Fruit fly (Drosophila melanogaster) whole organism, embryonic: ENCODE data around the gene CG43163.

Experiments used
- Ada2b ChIP-seq: fragments of 200-800 bp; sonication (Bioruptor generic); IDR thresholded peaks from 2 replicates; pipeline ENCODE4 v1.3.6; 2022; ENCODE audit warnings: missing biosample characterization, missing genetic modification characterization
- C15 ChIP-seq: fragments of 200-800 bp; sonication (Bioruptor generic); IDR thresholded peaks from 3 replicates; pipeline ENCODE4 v1.3.6; 2022; ENCODE audit warnings: missing biosample characterization, missing genetic modification characterization
- CG10267 ChIP-seq: fragments of 200-800 bp; sonication (Bioruptor generic); optimal IDR thresholded peaks from 2 replicates; lab custom pipeline; 2018; ENCODE audit warnings: missing biosample characterization, mild to moderate bottlenecking, missing genetic modification characterization, moderate library complexity
- CG11456 ChIP-seq: fragments of 200-800 bp; sonication (Bioruptor generic); IDR thresholded peaks from 3 replicates; pipeline ENCODE4 v1.3.6; 2022; ENCODE audit warnings: missing biosample characterization, missing genetic modification characterization
- CG12104 ChIP-seq: fragments of 200-800 bp; sonication (Bioruptor generic); optimal IDR thresholded peaks from 3 replicates; lab custom pipeline; 2016; ENCODE audit warnings: missing biosample characterization, missing genetic modification characterization
- CG14667 ChIP-seq: fragments of 200-800 bp; sonication (Bioruptor generic); IDR thresholded peaks from 2 replicates; pipeline ENCODE4 v1.3.6; 2022; ENCODE audit warnings: missing biosample characterization, missing genetic modification characterization
- CG1603 ChIP-seq: fragments of 200-800 bp; sonication (Bioruptor generic); optimal IDR thresholded peaks from 2 replicates; lab custom pipeline; 2019; ENCODE audit warnings: missing biosample characterization, mild to moderate bottlenecking, missing genetic modification characterization, moderate library complexity
- CG18599 ChIP-seq: fragments of 200-800 bp; sonication (Bioruptor generic); optimal IDR thresholded peaks from 3 replicates; lab custom pipeline; 2017; ENCODE audit warnings: missing biosample characterization, missing genetic modification characterization, mild to moderate bottlenecking, moderate library complexity, missing genetic modification reagents
- CG31365 ChIP-seq: fragments of 200-800 bp; sonication (Bioruptor generic); optimal IDR thresholded peaks from 2 replicates; lab custom pipeline; 2018; ENCODE audit warnings: missing biosample characterization, mild to moderate bottlenecking, missing genetic modification characterization
- CG42726 ChIP-seq: fragments of 200-800 bp; sonication (Bioruptor generic); IDR thresholded peaks from 2 replicates; pipeline ENCODE4 v1.3.6; 2022; ENCODE audit warnings: missing biosample characterization, missing genetic modification characterization; ENCODE audit not compliant: partially characterized antibody
- CG4424 ChIP-seq: fragments of 200-800 bp; sonication (Bioruptor generic); optimal IDR thresholded peaks from 3 replicates; lab custom pipeline; 2016; ENCODE audit warnings: missing biosample characterization, missing genetic modification characterization
- CG4730 ChIP-seq: fragments of 200-800 bp; sonication (Bioruptor generic); IDR thresholded peaks from 2 replicates; pipeline ENCODE4 v1.3.6; 2022; ENCODE audit warnings: missing biosample characterization, missing genetic modification characterization
- CG8388 ChIP-seq: fragments of 200-800 bp; sonication (Bioruptor generic); optimal IDR thresholded peaks from 2 replicates; lab custom pipeline; 2019; ENCODE audit warnings: missing biosample characterization, mild to moderate bottlenecking, missing genetic modification characterization, moderate library complexity
- CG8765 ChIP-seq: fragments of 200-800 bp; sonication (Bioruptor generic); IDR thresholded peaks from 2 replicates; pipeline ENCODE4 v1.3.6; 2022; ENCODE audit warnings: missing biosample characterization, missing genetic modification characterization
- CG9876 ChIP-seq: fragments of 200-800 bp; sonication (Bioruptor generic); optimal IDR thresholded peaks from 2 replicates; lab custom pipeline; 2016; ENCODE audit warnings: missing biosample characterization, missing genetic modification characterization
- CHES-1-like ChIP-seq: fragments of 200-800 bp; sonication (Bioruptor generic); optimal IDR thresholded peaks from 2 replicates; lab custom pipeline; 2016; ENCODE audit warnings: missing biosample characterization, missing genetic modification characterization
- D19B ChIP-seq: fragments of 200-800 bp; sonication (Bioruptor generic); optimal IDR thresholded peaks from 2 replicates; lab custom pipeline; 2017; ENCODE audit warnings: missing biosample characterization, mild to moderate bottlenecking, missing genetic modification characterization
- Dp ChIP-seq: fragments of 200-800 bp; sonication (Bioruptor generic); optimal IDR thresholded peaks from 2 replicates; lab custom pipeline; 2018; ENCODE audit warnings: missing biosample characterization, mild to moderate bottlenecking, missing genetic modification characterization, moderate library complexity
- Hr51 ChIP-seq, 2 experiments: fragments of 200-800 bp; sonication (Bioruptor generic); optimal IDR thresholded peaks; 2 replicates in 1 of 2; 3 replicates in 1 of 2; lab custom pipeline; 2016 to 2018; ENCODE audit warnings: missing biosample characterization in 2 of 2, missing genetic modification characterization in 2 of 2, mild to moderate bottlenecking in 1 of 2, moderate library complexity in 1 of 2
- Kr ChIP-seq: fragments of 200-800 bp; sonication (Bioruptor generic); optimal IDR thresholded peaks from 2 replicates; lab custom pipeline; 2017; ENCODE audit warnings: missing biosample characterization, mild to moderate bottlenecking, missing genetic modification characterization
- MESR4 ChIP-seq: fragments of 200-800 bp; sonication (Bioruptor generic); optimal IDR thresholded peaks from 2 replicates; lab custom pipeline; 2018; ENCODE audit warnings: missing biosample characterization, mild to moderate bottlenecking, missing genetic modification characterization, moderate library complexity
- Myb ChIP-seq: fragments of 200-800 bp; sonication (Bioruptor generic); optimal IDR thresholded peaks from 2 replicates; lab custom pipeline; 2016; ENCODE audit warnings: missing biosample characterization, missing genetic modification characterization
- Nf-YB ChIP-seq: fragments of 200-800 bp; sonication (Bioruptor generic); optimal IDR thresholded peaks from 3 replicates; lab custom pipeline; 2019; ENCODE audit warnings: missing biosample characterization, mild to moderate bottlenecking, missing genetic modification characterization, moderate library complexity
- Opbp ChIP-seq: fragments of 200-800 bp; sonication (Bioruptor generic); IDR thresholded peaks from 3 replicates; pipeline ENCODE4 v1.3.6; 2022; ENCODE audit warnings: missing biosample characterization, missing genetic modification characterization; ENCODE audit not compliant: partially characterized antibody
- Usf ChIP-seq: fragments of 200-800 bp; sonication (Bioruptor generic); optimal IDR thresholded peaks from 2 replicates; lab custom pipeline; 2017; ENCODE audit warnings: missing genotype, missing biosample characterization, missing genetic modification characterization
- ac ChIP-seq: fragments of 200-800 bp; sonication (Bioruptor generic); optimal IDR thresholded peaks from 3 replicates; lab custom pipeline; 2017; ENCODE audit warnings: missing biosample characterization, mild to moderate bottlenecking, missing genetic modification characterization
- btn ChIP-seq: fragments of 200-800 bp; sonication (Bioruptor generic); optimal IDR thresholded peaks from 2 replicates; lab custom pipeline; 2016; ENCODE audit warnings: missing biosample characterization, missing genetic modification characterization
- chm ChIP-seq: fragments of 200-800 bp; sonication (Bioruptor generic); IDR thresholded peaks from 2 replicates; pipeline ENCODE4 v1.3.6; 2022; ENCODE audit warnings: missing biosample characterization, missing genetic modification characterization
- dmrt99B ChIP-seq: fragments of 200-800 bp; sonication (Bioruptor generic); optimal IDR thresholded peaks from 2 replicates; lab custom pipeline; 2018; ENCODE audit warnings: missing biosample characterization, mild to moderate bottlenecking, missing genetic modification characterization, moderate library complexity
- gce ChIP-seq: fragments of 200-800 bp; sonication (Bioruptor generic); IDR thresholded peaks from 3 replicates; pipeline ENCODE4 v1.3.6; 2022; ENCODE audit warnings: missing biosample characterization, missing genetic modification characterization
- grn ChIP-seq: fragments of 200-800 bp; sonication (Bioruptor generic); optimal IDR thresholded peaks from 3 replicates; lab custom pipeline; 2017; ENCODE audit warnings: missing biosample characterization, missing genetic modification characterization
- gsb ChIP-seq: fragments of 200-800 bp; sonication (Bioruptor generic); IDR thresholded peaks from 2 replicates; pipeline ENCODE4 v1.3.6; 2022; ENCODE audit warnings: missing biosample characterization, missing genetic modification characterization
- hkb ChIP-seq, 2 experiments: fragments of 200-800 bp in 1 of 2; fragments of >200 bp in 1 of 2; sonication (Bioruptor generic) in 1 of 2; IDR thresholded peaks in 1 of 2; optimal IDR thresholded peaks in 1 of 2; 2 replicates each; pipeline versions ENCODE4 v1.3.6 to Lab custom; 2017 to 2022; ENCODE audit warnings: missing biosample characterization in 1 of 2, missing genetic modification characterization in 1 of 2
- knrl ChIP-seq: fragments of 200-800 bp; sonication (Bioruptor generic); IDR thresholded peaks from 3 replicates; pipeline ENCODE4 v1.3.6; 2022; ENCODE audit warnings: missing biosample characterization, missing genetic modification characterization; ENCODE audit not compliant: partially characterized antibody
- lbe ChIP-seq: fragments of 200-800 bp; sonication (Bioruptor generic); optimal IDR thresholded peaks from 2 replicates; lab custom pipeline; 2016; ENCODE audit warnings: missing biosample characterization, mild to moderate bottlenecking, missing genetic modification characterization
- nerfin-2 ChIP-seq: fragments of 200-800 bp; sonication (Bioruptor generic); IDR thresholded peaks from 2 replicates; pipeline ENCODE4 v1.3.6; 2022; ENCODE audit warnings: missing biosample characterization, missing genetic modification characterization; ENCODE audit not compliant: partially characterized antibody
- oc ChIP-seq: fragments of 200-800 bp; sonication (Bioruptor generic); optimal IDR thresholded peaks from 2 replicates; lab custom pipeline; 2018; ENCODE audit warnings: missing biosample characterization, mild to moderate bottlenecking, missing genetic modification characterization, moderate library complexity
- pan ChIP-seq, 4 experiments: fragments of >200 bp in 3 of 4; fragments of 200-800 bp in 1 of 4; sonication (Bioruptor generic) in 1 of 4; optimal IDR thresholded peaks in 3 of 4; IDR thresholded peaks in 1 of 4; 2 replicates each; pipeline versions ENCODE4 v1.3.6 to Lab custom; 2017 to 2022; ENCODE audit warnings: missing biosample characterization in 2 of 4, missing genetic modification characterization in 2 of 4, mixed read lengths in 1 of 4
- salm ChIP-seq: fragments of 200-800 bp; sonication (Bioruptor generic); optimal IDR thresholded peaks from 2 replicates; lab custom pipeline; 2018; ENCODE audit warnings: missing biosample characterization, mild to moderate bottlenecking, missing genetic modification characterization
- schlank ChIP-seq: fragments of 200-800 bp; sonication (Bioruptor generic); optimal IDR thresholded peaks from 2 replicates; lab custom pipeline; 2018; ENCODE audit warnings: missing biosample characterization, mild to moderate bottlenecking, missing genetic modification characterization
- scrt ChIP-seq: fragments of 200-800 bp; sonication (Bioruptor generic); optimal IDR thresholded peaks from 2 replicates; lab custom pipeline; 2018; ENCODE audit warnings: missing biosample characterization, mild to moderate bottlenecking, missing genetic modification characterization, moderate library complexity
- sens ChIP-seq: fragments of 200-800 bp; sonication (Bioruptor generic); peaks from one replicate; lab custom pipeline; 2016; ENCODE audit warnings: missing biosample characterization, missing genetic modification characterization
- tgo ChIP-seq: fragments of 200-800 bp; sonication (Bioruptor generic); IDR thresholded peaks from 3 replicates; pipeline ENCODE4 v1.3.6; 2022; ENCODE audit warnings: missing biosample characterization, missing genetic modification characterization
- tna ChIP-seq: fragments of 200-800 bp; sonication (Bioruptor generic); IDR thresholded peaks from 2 replicates; pipeline ENCODE4 v1.3.6; 2022; ENCODE audit warnings: missing biosample characterization, missing genetic modification characterization; ENCODE audit not compliant: partially characterized antibody
- unpg ChIP-seq: fragments of 200-800 bp; sonication (Bioruptor generic); optimal IDR thresholded peaks from 3 replicates; lab custom pipeline; 2018; ENCODE audit warnings: missing biosample characterization, mild to moderate bottlenecking, missing genetic modification characterization, moderate library complexity
- zfh1 ChIP-seq: fragments of 200-800 bp; sonication (Bioruptor generic); IDR thresholded peaks from 3 replicates; pipeline ENCODE4 v1.3.6; 2022; ENCODE audit warnings: missing biosample characterization, missing genetic modification characterization
- zfh2 ChIP-seq: fragments of 200-800 bp; sonication (Bioruptor generic); optimal IDR thresholded peaks from 2 replicates; lab custom pipeline; 2016; ENCODE audit warnings: missing biosample characterization, missing genetic modification characterization

The CG43163 gene

DNA sequence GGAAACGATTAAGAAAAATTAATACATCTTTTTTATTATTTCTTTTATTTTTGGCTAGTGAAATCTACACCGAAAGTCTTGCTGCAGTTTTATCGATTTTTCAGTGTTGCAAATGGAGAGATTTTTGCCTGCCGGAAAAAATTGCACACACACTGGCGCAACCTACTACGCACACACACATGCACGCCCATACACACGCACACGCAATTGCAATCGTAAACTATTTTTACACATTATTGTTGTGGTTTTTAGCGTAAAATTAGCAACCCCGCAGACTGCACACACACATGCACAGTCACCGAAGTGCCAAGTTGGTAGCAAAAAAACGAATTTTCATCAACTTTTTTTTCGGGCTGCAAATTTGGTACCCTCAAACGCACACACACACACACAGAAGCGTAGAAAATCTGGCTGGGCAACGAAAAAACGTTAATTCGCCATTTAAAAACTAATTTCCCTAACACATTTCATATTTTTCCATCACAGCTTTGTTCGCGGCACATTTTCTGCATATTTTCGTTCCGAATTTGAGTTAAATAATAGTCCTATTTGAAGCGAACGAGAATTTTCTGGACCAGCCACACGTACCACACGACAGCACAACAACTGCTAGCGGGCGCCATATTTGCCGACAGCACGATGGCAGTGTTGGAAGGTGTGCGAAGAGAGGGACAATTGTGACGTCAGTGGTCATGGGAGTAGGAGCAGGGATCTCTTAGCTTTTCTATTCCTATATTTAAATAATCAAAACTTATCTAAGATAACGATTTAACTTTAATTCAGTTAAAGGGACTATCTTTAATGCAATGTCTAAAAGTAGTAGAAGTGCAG lies 65.0 kb downstream of the CG43163 start, which contains the start of gene Unr (continued):
- TF ChIP-seq btn (GFP tag; lab: Kevin White, UChicago) (peak; percentile 40), sens (GFP tag; lab: Kevin White, UChicago) (peak; percentile 95), pan (optimal IDR thresholded peaks at IDR 0.05; lab: Kevin White, UChicago) (no peak), pan (GFP tag; optimal IDR thresholded peaks at IDR 0.05 in 1 of 2, IDR thresholded peaks at IDR 0.05 in 1 of 2) (peak in 1 of 2 experiments; percentile 85), CG9876 (GFP tag; lab: Kevin White, UChicago) (peak; percentile 70), Myb (GFP tag; lab: Kevin White, UChicago) (peak; percentile 71), lbe (peak; percentile 64), dmrt99B (tag; lab: Kevin White, UChicago) (peak; percentile 69), Ada2b (peak; percentile 63), nerfin-2 (GFP tag; lab: Robert Waterston, UW) (no peak), salm (peak; percentile 16), hkb (optimal IDR thresholded peaks at IDR 0.05; lab: Kevin White, UChicago) (no peak), hkb (GFP tag; IDR thresholded peaks at IDR 0.05; lab: Robert Waterston, UW) (peak; percentile 71), CG11456 (GFP tag; lab: Robert Waterston, UW) (no peak), zfh2 (peak; percentile 88), tgo (GFP tag; lab: Robert Waterston, UW) (peak; percentile 76), Kr (GFP tag; lab: Kevin White, UChicago) (no peak), MESR4 (GFP tag; lab: Kevin White, UChicago) (peak; percentile 85), Usf (peak; percentile 36), zfh1 (GFP tag; lab: Robert Waterston, UW) (peak; percentile 86), CG31365 (peak; percentile 23), D19B (GFP tag; lab: Kevin White, UChicago) (peak; percentile 45), Hr51 (GFP tag; optimal IDR thresholded peaks at IDR 0.05; lab: Kevin White, UChicago) (peak; percentile 77 to 86), Opbp (GFP tag; lab: Robert Waterston, UW) (no peak), CG4424 (GFP tag; lab: Kevin White, UChicago) (peak; percentile 83), ac (no peak), CG14667 (GFP tag; lab: Robert Waterston, UW) (no peak; the same call in 1 of the 2 replicates), chm (GFP tag; lab: Robert Waterston, UW) (peak; percentile 88), CG8388 (GFP tag; lab: Kevin White, UChicago) (peak; percentile 66), oc (tag; lab: Kevin White, UChicago) (peak; percentile 64), tna (no peak), C15 (peak; percentile 64; the same call in 2 of the 3 replicates), CG42726 (no peak), unpg (GFP tag; lab: Kevin White, UChicago) (peak; percentile 75), CG12104 (GFP tag; lab: Kevin White, UChicago) (no peak), CHES-1-like (GFP tag; lab: Kevin White, UChicago) (peak; percentile 83), Dp (GFP tag; lab: Kevin White, UChicago) (peak; percentile 29), knrl (GFP tag; lab: Robert Waterston, UW) (no peak), gsb (GFP tag; lab: Robert Waterston, UW) (peak; percentile 42; the same call in 1 of the 2 replicates), gce (GFP tag; lab: Robert Waterston, UW) (peak; percentile 74; the same call in 2 of the 3 replicates), CG10267 (tag; lab: Kevin White, UChicago) (peak; percentile 93), CG8765 (GFP tag; lab: Robert Waterston, UW) (peak; percentile 52; the same call in 1 of the 2 replicates), CG18599 (GFP tag; lab: Kevin White, UChicago) (peak; percentile 84), scrt (GFP tag; lab: Kevin White, UChicago) (peak; percentile 57), schlank (tag; lab: Kevin White, UChicago) (peak; percentile 71), CG4730 (GFP tag; lab: Robert Waterston, UW) (peak; percentile 72), grn (GFP tag; lab: Kevin White, UChicago) (peak; percentile 21), CG1603 (peak; percentile 83), Nf-YB (GFP tag; lab: Kevin White, UChicago) (peak; percentile 20)
